Worm (Caenorhabditis elegans) whole organism, mixed stage, embryonic: ENCODE results near the gene M106.7.

Source experiments
- M03D4.4 ChIP-seq: sonication (generic microtip); optimal IDR thresholded peaks from 2 replicates; lab custom pipeline; 2017; ENCODE audit warnings: mild to moderate bottlenecking, missing genetic modification characterization, missing compliant biosample characterization
- bed-3 ChIP-seq: fragments of 200-800 bp; sonication (Bioruptor generic); optimal IDR thresholded peaks from 3 replicates; lab custom pipeline; 2018; ENCODE audit warnings: mild to moderate bottlenecking, missing genetic modification characterization, moderate library complexity, missing compliant biosample characterization
- blmp-1 ChIP-seq: fragments of 150-350 bp; optimal IDR thresholded peaks from 2 replicates; lab custom pipeline; 2014; ENCODE audit warnings: missing biosample characterization, missing genetic modification characterization
- ceh-39 ChIP-seq: fragments of 150-350 bp; optimal IDR thresholded peaks from 2 replicates; lab custom pipeline; 2014; ENCODE audit warnings: missing biosample characterization, missing genetic modification characterization
- ceh-43 ChIP-seq: fragments of 200-800 bp; sonication (Bioruptor generic); optimal IDR thresholded peaks from 2 replicates; lab custom pipeline; 2018; ENCODE audit warnings: mild to moderate bottlenecking, missing genetic modification characterization, moderate library complexity, missing compliant biosample characterization
- ceh-83 ChIP-seq: fragments of 200-800 bp; sonication (Bioruptor generic); optimal IDR thresholded peaks from 2 replicates; lab custom pipeline; 2018; ENCODE audit warnings: mild to moderate bottlenecking, missing genetic modification characterization, missing compliant biosample characterization
- ces-1 ChIP-seq: fragments of 150-350 bp; optimal IDR thresholded peaks from 2 replicates; lab custom pipeline; 2014; ENCODE audit warnings: missing biosample characterization, missing genetic modification reagents, missing genetic modification characterization
- cnd-1 ChIP-seq: fragments of 200-800 bp; sonication (Bioruptor generic); optimal IDR thresholded peaks from 2 replicates; lab custom pipeline; 2018; ENCODE audit warnings: mild to moderate bottlenecking, missing genetic modification characterization, missing compliant biosample characterization
- drap-1 ChIP-seq: fragments of 200-800 bp; sonication (Bioruptor generic); optimal IDR thresholded peaks from 3 replicates; lab custom pipeline; 2018; ENCODE audit warnings: mild to moderate bottlenecking, missing genetic modification characterization, missing compliant biosample characterization
- elt-1 ChIP-seq: sonication (generic microtip); optimal IDR thresholded peaks from 2 replicates; lab custom pipeline; 2017; ENCODE audit warnings: missing genetic modification characterization, mild to moderate bottlenecking, missing compliant biosample characterization, antibody characterized with exemption, moderate library complexity, borderline replicate concordance; ENCODE audit not compliant: insufficient read depth
- elt-3 ChIP-seq: fragments of 150-350 bp; optimal IDR thresholded peaks from 2 replicates; lab custom pipeline; 2014; ENCODE audit warnings: missing biosample characterization, missing genetic modification characterization
- flh-1 ChIP-seq: fragments of 200-800 bp; sonication (Bioruptor generic); optimal IDR thresholded peaks from 2 replicates; lab custom pipeline; 2018; ENCODE audit warnings: mild to moderate bottlenecking, missing genetic modification characterization, moderate library complexity, missing compliant biosample characterization
- ham-2 ChIP-seq: fragments of 200-800 bp; sonication (Bioruptor generic); optimal IDR thresholded peaks from 2 replicates; lab custom pipeline; 2018; ENCODE audit warnings: mild to moderate bottlenecking, missing genetic modification characterization, missing compliant biosample characterization
- hlh-1 ChIP-seq: fragments of 150-350 bp; optimal IDR thresholded peaks from 2 replicates; lab custom pipeline; 2014; ENCODE audit warnings: missing biosample characterization, missing genetic modification reagents, missing genetic modification characterization
- lin-13 ChIP-seq: fragments of 150-350 bp; optimal IDR thresholded peaks from 2 replicates; lab custom pipeline; 2014; ENCODE audit warnings: missing biosample characterization, missing genetic modification characterization
- lin-32 ChIP-seq: fragments of 200-800 bp; sonication (Bioruptor generic); optimal IDR thresholded peaks from 2 replicates; lab custom pipeline; 2018; ENCODE audit warnings: mild to moderate bottlenecking, missing genetic modification characterization, missing compliant biosample characterization
- lsy-2 ChIP-seq: fragments of 150-350 bp; optimal IDR thresholded peaks from 2 replicates; lab custom pipeline; 2014; ENCODE audit warnings: missing biosample characterization, missing genetic modification characterization
- mab-5 ChIP-seq: fragments of 150-350 bp; optimal IDR thresholded peaks from 2 replicates; lab custom pipeline; 2014; ENCODE audit warnings: missing biosample characterization, missing genetic modification characterization
- mep-1 ChIP-seq: fragments of 150-350 bp; optimal IDR thresholded peaks from 2 replicates; lab custom pipeline; 2017; ENCODE audit warnings: missing biosample characterization, missing genetic modification reagents, missing genetic modification characterization, inconsistent platforms
- mls-2 ChIP-seq: sonication (generic microtip); optimal IDR thresholded peaks from 2 replicates; lab custom pipeline; 2016; ENCODE audit warnings: mild to moderate bottlenecking, missing genetic modification characterization, moderate library complexity, missing compliant biosample characterization
- nhr-12 ChIP-seq: fragments of 150-350 bp; optimal IDR thresholded peaks from 2 replicates; lab custom pipeline; 2014; ENCODE audit warnings: missing biosample characterization, missing genetic modification characterization
- nhr-2 ChIP-seq: fragments of 150-350 bp; optimal IDR thresholded peaks from 2 replicates; lab custom pipeline; 2014; ENCODE audit warnings: missing biosample characterization, missing genetic modification characterization
- nhr-237 ChIP-seq: fragments of 150-350 bp; optimal IDR thresholded peaks from 2 replicates; lab custom pipeline; 2014; ENCODE audit warnings: missing biosample characterization, missing genetic modification characterization
- nhr-28 ChIP-seq: fragments of 150-350 bp; optimal IDR thresholded peaks from 2 replicates; lab custom pipeline; 2014; ENCODE audit warnings: missing biosample characterization, missing genetic modification characterization
- nhr-76 ChIP-seq: sonication (generic microtip); optimal IDR thresholded peaks from 2 replicates; lab custom pipeline; 2017; ENCODE audit warnings: missing biosample characterization, missing genetic modification characterization
- pha-4 ChIP-seq: fragments of 150-350 bp; optimal IDR thresholded peaks from 2 replicates; lab custom pipeline; 2018; ENCODE audit warnings: missing biosample characterization, missing genetic modification reagents, missing genetic modification characterization
- sem-2 ChIP-seq: fragments of 200-800 bp; sonication (Bioruptor generic); optimal IDR thresholded peaks from 2 replicates; lab custom pipeline; 2018; ENCODE audit warnings: mild to moderate bottlenecking, missing genetic modification characterization, missing compliant biosample characterization
- snpc-4 ChIP-seq: fragments of 150-350 bp; optimal IDR thresholded peaks from 2 replicates; lab custom pipeline; 2014; ENCODE audit warnings: missing biosample characterization, missing genetic modification characterization
- sptf-1 ChIP-seq: sonication (generic microtip); optimal IDR thresholded peaks from 2 replicates; lab custom pipeline; 2017; ENCODE audit warnings: mild to moderate bottlenecking, missing genetic modification characterization, moderate library complexity, missing compliant biosample characterization
- unc-120 ChIP-seq: sonication (generic microtip); optimal IDR thresholded peaks from 2 replicates; lab custom pipeline; 2017; ENCODE audit warnings: missing genetic modification characterization, missing compliant biosample characterization; ENCODE audit not compliant: poor library complexity, severe bottlenecking
- zip-8 ChIP-seq: fragments of 150-350 bp; optimal IDR thresholded peaks from 2 replicates; lab custom pipeline; 2014; ENCODE audit warnings: missing biosample characterization, missing genetic modification characterization

The M106.7 gene

ce11 chrII:10887097-10887496 lies 30.1 kb upstream of the M106.7 start:
- no peak for TF ChIP-seq ham-2 (GFP tag; lab: Kevin White, UChicago)
- no peak for TF ChIP-seq nhr-237 (tag; lab: Kevin White, UChicago)
- TF ChIP-seq zip-8 (tag; lab: Kevin White, UChicago) = no peak
- no peak for TF ChIP-seq ceh-83
- TF ChIP-seq hlh-1 = no peak
- no peak for TF ChIP-seq ces-1
- TF ChIP-seq cnd-1 = no peak
- no peak for TF ChIP-seq unc-120
- no peak for TF ChIP-seq ceh-39 (tag; lab: Kevin White, UChicago)
- TF ChIP-seq blmp-1 (tag; lab: Kevin White, UChicago) = no peak

DNA sequence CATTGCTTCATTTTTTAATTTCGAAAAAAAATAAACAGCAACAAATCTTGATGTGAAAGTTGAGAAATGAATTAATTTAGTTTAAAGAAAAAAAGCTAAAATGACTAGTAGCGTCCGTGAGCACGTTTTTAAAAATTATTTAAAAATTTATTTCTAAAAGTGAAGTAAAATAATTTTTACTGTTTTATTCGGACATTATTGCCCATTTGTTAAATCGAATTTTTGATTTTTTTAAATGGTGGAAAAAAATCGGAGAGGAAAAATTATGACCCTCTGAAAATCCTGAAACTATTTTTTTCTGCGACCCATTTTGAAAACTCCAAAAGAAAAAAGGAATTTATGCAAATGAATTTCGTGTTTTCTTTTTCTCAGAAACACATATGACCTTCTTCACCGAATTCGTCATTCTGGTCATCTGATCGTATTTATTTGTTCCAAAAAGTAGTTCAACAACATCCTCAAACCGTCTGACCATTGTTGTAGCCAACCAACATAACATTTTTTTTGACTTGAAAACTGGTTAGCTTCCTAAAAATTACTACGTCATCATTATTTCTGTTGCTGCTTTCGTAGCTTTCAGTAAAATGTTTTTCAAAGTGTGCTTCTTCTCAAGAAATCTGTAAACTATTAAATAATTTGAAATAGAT lies 29.0 kb upstream of the M106.7 start, which contains the start of gene F44F4.3:
Gene F44F4.3, minus strand, starts transcription at position 51 of the 647 bp plus-strand sequence.
- TF ChIP-seq lin-13 (no peak), mls-2 (tag; lab: Kevin White, UChicago) (no peak), hlh-1 (no peak), cnd-1 (no peak), nhr-28 (no peak), blmp-1 (tag; lab: Kevin White, UChicago) (no peak), ceh-83 (no peak)
- TF ChIP-seq, all 35 proteins: peak for 0

ce11 chrII:10885250-10885649 lies 28.3 kb upstream of the M106.7 start:
- TF ChIP-seq M03D4.4 (no peak), snpc-4 (tag; lab: Kevin White, UChicago) (no peak), ceh-43 (GFP tag; lab: Kevin White, UChicago) (no peak), blmp-1 (tag; lab: Kevin White, UChicago) (no peak), sptf-1 (tag; lab: Kevin White, UChicago) (no peak), nhr-237 (tag; lab: Kevin White, UChicago) (no peak), lin-13 (no peak), ceh-39 (tag; lab: Kevin White, UChicago) (no peak), elt-3 (no peak), mep-1 (tag; lab: Kevin White, UChicago) (no peak), nhr-76 (no peak), unc-120 (no peak)
- TF ChIP-seq, all 35 proteins: peak for 0

DNA sequence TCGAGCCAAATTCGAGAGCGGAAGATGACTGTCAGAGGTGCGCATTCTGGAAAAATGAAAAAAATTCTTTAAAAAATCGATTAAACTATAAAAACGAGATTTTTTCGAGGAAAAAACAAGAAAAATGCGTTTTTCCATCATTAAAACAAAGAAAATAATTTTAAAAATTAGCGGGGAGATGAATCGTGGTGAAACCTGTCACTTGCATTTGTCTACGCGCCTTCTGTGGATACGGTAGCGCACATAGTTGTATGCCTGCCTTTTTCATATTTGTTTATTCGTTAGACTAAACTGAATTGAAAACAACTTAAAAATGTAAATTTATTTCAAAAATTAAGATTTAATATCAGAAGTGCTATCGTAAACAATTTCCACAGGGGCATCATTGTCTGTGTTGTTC lies 27.4 kb upstream of the M106.7 start, which contains the start of gene egg-3:
Gene egg-3, minus strand, starts transcription at position 46 of the 400 bp plus-strand sequence.
- TF ChIP-seq blmp-1 (tag; lab: Kevin White, UChicago) (no peak), lsy-2 (tag; lab: Kevin White, UChicago) (no peak), ceh-39 (tag; lab: Kevin White, UChicago) (no peak), nhr-2 (tag; lab: Kevin White, UChicago) (no peak), mls-2 (tag; lab: Kevin White, UChicago) (no peak), nhr-76 (no peak), bed-3 (no peak), lin-13 (no peak), sem-2 (no peak), drap-1 (GFP tag; lab: Kevin White, UChicago) (no peak), elt-1 (no peak), nhr-12 (tag; lab: Kevin White, UChicago) (no peak)

- TF ChIP-seq unc-120 (no peak), nhr-76 (no peak), nhr-237 (tag; lab: Kevin White, UChicago) (no peak), pha-4 (no peak), flh-1 (GFP tag; lab: Kevin White, UChicago) (no peak), elt-3 (no peak), nhr-28 (no peak), blmp-1 (tag; lab: Kevin White, UChicago) (no peak), lsy-2 (tag; lab: Kevin White, UChicago) (no peak), sptf-1 (tag; lab: Kevin White, UChicago) (no peak)
- TF ChIP-seq, all 35 proteins: peak for 0
Observed at ce11 chrII:10880625-10881024, 23.6 kb upstream of the M106.7 start, which contains the start of gene lurp-1. Gene lurp-1 (plus strand): TSS chrII:10880925.

- TF ChIP-seq mab-5 (no peak), ceh-43 (GFP tag; lab: Kevin White, UChicago) (no peak), elt-1 (no peak), nhr-28 (no peak), lin-32 (no peak), ceh-83 (no peak)
Observed at ce11 chrII:10873631-10874030, 16.7 kb upstream of the M106.7 start, which contains the start of gene orc-2. Gene orc-2 (plus strand): TSS chrII:10873931.
